Worm (Caenorhabditis elegans) whole organism, early embryonic: ENCODE data around the gene C27B7.9.

Source experiments
- B0310.2 ChIP-seq: sonication (generic microtip); optimal IDR thresholded peaks from 2 replicates; lab custom pipeline; 2016; ENCODE audit warnings: mild to moderate bottlenecking, missing genetic modification characterization, missing compliant biosample characterization
- F13C5.2 ChIP-seq: sonication (generic microtip); optimal IDR thresholded peaks from 2 replicates; lab custom pipeline; 2017; ENCODE audit warnings: mild to moderate bottlenecking, missing genetic modification characterization, inconsistent platforms, missing compliant biosample characterization
- aly-1 ChIP-seq: sonication (generic microtip); optimal IDR thresholded peaks from 2 replicates; lab custom pipeline; 2016; ENCODE audit warnings: missing genetic modification characterization, missing compliant biosample characterization
- ama-1 ChIP-seq: fragments of 150-350 bp; optimal IDR thresholded peaks from 2 replicates; lab custom pipeline; 2014
- ceh-13 ChIP-seq: fragments of 200-800 bp; sonication (Bioruptor generic); optimal IDR thresholded peaks from 2 replicates; lab custom pipeline; 2018; ENCODE audit warnings: mild to moderate bottlenecking, missing genetic modification characterization, missing compliant biosample characterization
- ceh-36 ChIP-seq: sonication (generic microtip); optimal IDR thresholded peaks from 2 replicates; lab custom pipeline; 2016; ENCODE audit warnings: missing genetic modification characterization, inconsistent platforms, missing compliant biosample characterization
- ets-7 ChIP-seq: sonication (generic microtip); optimal IDR thresholded peaks from 2 replicates; lab custom pipeline; 2016; ENCODE audit warnings: missing genotype, missing genetic modification characterization, missing compliant biosample characterization
- flt-1 ChIP-seq: fragments of 200-800 bp; sonication (Bioruptor generic); IDR thresholded peaks from 2 replicates; pipeline ENCODE4 v1.3.6; 2022; ENCODE audit warnings: missing genetic modification characterization, missing compliant biosample characterization
- hmbx-1 ChIP-seq: sonication (generic microtip); optimal IDR thresholded peaks from 2 replicates; lab custom pipeline; 2016; ENCODE audit warnings: mild to moderate bottlenecking, missing genetic modification characterization, missing compliant biosample characterization
- hmg-4 ChIP-seq: fragments of 200-800 bp; sonication (Bioruptor generic); optimal IDR thresholded peaks from 2 replicates; lab custom pipeline; 2018; ENCODE audit warnings: mild to moderate bottlenecking, missing genetic modification characterization, missing compliant biosample characterization
- hnd-1 ChIP-seq: sonication (generic microtip); optimal IDR thresholded peaks from 2 replicates; lab custom pipeline; 2016; ENCODE audit warnings: missing genetic modification characterization, missing compliant biosample characterization
- pes-1 ChIP-seq: fragments of 200-800 bp; sonication (Bioruptor generic); IDR thresholded peaks from 2 replicates; pipeline ENCODE4 v1.3.6; 2022; ENCODE audit warnings: missing genetic modification reagents, missing genetic modification characterization, missing compliant biosample characterization
- scrt-1 ChIP-seq: fragments of 200-800 bp; sonication (Bioruptor generic); IDR thresholded peaks from 2 replicates; pipeline ENCODE4 v1.3.6; 2022; ENCODE audit warnings: missing genetic modification characterization, missing compliant biosample characterization
- sea-1 ChIP-seq: fragments of 200-800 bp; sonication (Bioruptor generic); conservative IDR thresholded peaks from 2 replicates; pipeline ENCODE4 v1.3.6; 2022; ENCODE audit warnings: missing genetic modification characterization, missing compliant biosample characterization
- tbx-11 ChIP-seq: fragments of 200-800 bp; sonication (Bioruptor generic); IDR thresholded peaks from 2 replicates; pipeline ENCODE4 v1.3.6; 2022; ENCODE audit warnings: missing genetic modification characterization, missing compliant biosample characterization
- tbx-37 ChIP-seq: fragments of 200-800 bp; sonication (Bioruptor generic); conservative IDR thresholded peaks from 2 replicates; pipeline ENCODE4 v1.3.6; 2022; ENCODE audit warnings: missing genetic modification reagents, missing genetic modification characterization, missing compliant biosample characterization
- tra-4 ChIP-seq: sonication (generic microtip); optimal IDR thresholded peaks from 2 replicates; lab custom pipeline; 2017; ENCODE audit warnings: missing genetic modification characterization, missing compliant biosample characterization

The C27B7.9 gene

DNA sequence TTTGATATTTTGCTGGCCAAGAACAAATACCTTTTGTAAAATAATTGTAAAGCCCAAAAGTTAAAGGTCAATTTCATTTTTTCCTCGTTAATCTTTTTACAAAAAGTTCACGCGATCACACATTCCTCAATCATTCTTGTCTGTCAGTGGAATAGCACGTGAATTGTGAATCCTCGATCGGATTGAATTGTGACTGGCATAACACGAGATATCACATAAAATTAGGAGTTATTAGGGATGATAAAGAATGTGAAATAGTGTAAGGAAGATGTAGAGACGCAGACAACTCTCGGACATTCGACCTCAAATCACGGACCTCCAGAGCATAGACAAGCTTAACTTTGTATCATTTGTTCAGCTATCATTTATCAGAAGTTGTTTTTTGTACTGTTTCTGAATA lies 9.7 kb downstream of the C27B7.9 start, which contains the start of gene C27B7.6:
TSS of gene C27B7.6 (minus strand) at position 182 of the 400 bp plus-strand sequence.
- no peak for TF ChIP-seq flt-1 (GFP tag; lab: Robert Waterston, UW)
- TF ChIP-seq ceh-13 (GFP tag; lab: Kevin White, UChicago): no peak
- TF ChIP-seq tra-4: no peak
- no peak for TF ChIP-seq hnd-1 (tag; lab: Kevin White, UChicago)
- no peak for TF ChIP-seq aly-1 (tag; lab: Kevin White, UChicago)

DNA sequence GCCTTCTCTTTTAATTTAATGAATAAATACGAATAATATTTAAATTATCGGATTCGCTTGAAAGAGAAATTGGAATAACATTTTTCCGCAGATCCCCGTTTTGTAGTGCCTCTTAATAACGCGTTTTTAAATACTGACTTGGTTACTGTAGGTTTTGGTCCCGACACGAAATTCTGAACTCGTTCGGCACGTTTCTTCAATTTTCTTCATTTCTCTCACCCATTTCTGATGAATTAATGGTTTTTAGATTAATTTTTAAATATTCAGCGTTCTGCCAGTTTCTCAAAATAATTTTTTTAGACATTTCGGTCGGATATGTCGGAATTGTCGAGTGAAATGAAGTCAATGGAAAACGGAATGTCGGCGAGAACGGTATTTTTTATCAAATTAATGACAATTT lies 14.6 kb downstream of the C27B7.9 start, which contains the start of gene C27B7.5:
TSS of gene C27B7.5 (plus strand) at position 301 of the 400 bp plus-strand sequence.
- TF ChIP-seq B0310.2 (tag; lab: Kevin White, UChicago) (no peak), tbx-37 (GFP tag; lab: Robert Waterston, UW) (no peak), flt-1 (GFP tag; lab: Robert Waterston, UW) (no peak), ets-7 (no peak)

ce11 chrIV:8893746-8894145 lies 22.2 kb downstream of the C27B7.9 start, which contains the start of gene rad-54.L2:
Gene rad-54.L2 (plus strand): TSS chrIV:8894077.
- TF ChIP-seq tbx-11: no peak
- TF ChIP-seq ets-7: no peak
- TF ChIP-seq flt-1 (GFP tag; lab: Robert Waterston, UW): no peak
- TF ChIP-seq hmbx-1 (tag; lab: Kevin White, UChicago): no peak
- TF ChIP-seq F13C5.2: peak; percentile 7

DNA sequence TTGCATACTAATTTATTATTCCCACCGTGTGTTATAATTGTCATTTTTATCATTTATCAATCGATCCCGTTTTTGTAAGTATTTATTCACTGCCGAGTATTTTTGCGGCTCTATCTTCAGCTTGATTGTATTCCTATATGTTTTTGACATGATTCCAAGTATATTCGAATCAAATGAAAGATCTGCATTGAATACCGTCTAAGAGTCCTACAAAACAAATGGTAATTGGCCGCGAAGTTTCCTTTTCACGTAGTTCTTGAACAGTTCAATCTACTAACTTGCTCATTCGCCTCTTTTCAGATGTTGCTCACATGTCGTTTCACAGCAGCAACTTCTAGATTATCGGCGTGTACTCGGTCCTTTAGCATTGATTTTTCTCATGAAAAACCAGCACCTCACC lies 23.4 kb downstream of the C27B7.9 start, which contains the start of gene C27B7.2:
TSS of gene C27B7.2 (plus strand) at position 301 of the 400 bp plus-strand sequence.
- TF ChIP-seq scrt-1 (GFP tag; lab: Robert Waterston, UW) (no peak), tra-4 (no peak), ceh-13 (GFP tag; lab: Kevin White, UChicago) (no peak), tbx-37 (GFP tag; lab: Robert Waterston, UW) (no peak), ets-7 (no peak), hmg-4 (GFP tag; lab: Kevin White, UChicago) (no peak), hmbx-1 (tag; lab: Kevin White, UChicago) (no peak), flt-1 (GFP tag; lab: Robert Waterston, UW) (no peak), tbx-11 (no peak), B0310.2 (tag; lab: Kevin White, UChicago) (no peak), sea-1 (GFP tag; lab: Robert Waterston, UW) (no peak), aly-1 (tag; lab: Kevin White, UChicago) (no peak)

ce11 chrIV:8891131-8891530 lies 24.8 kb downstream of the C27B7.9 start, which contains the start of gene spr-2:
Gene spr-2 (plus strand): TSS chrIV:8891462.
- no peak for TF ChIP-seq sea-1 (GFP tag; lab: Robert Waterston, UW)
- TF ChIP-seq ets-7: no peak
- no peak for TF ChIP-seq F13C5.2
- TF ChIP-seq scrt-1 (GFP tag; lab: Robert Waterston, UW): no peak
- no peak for TF ChIP-seq tbx-11
- no peak for TF ChIP-seq B0310.2 (tag; lab: Kevin White, UChicago)
- no peak for TF ChIP-seq ceh-13 (GFP tag; lab: Kevin White, UChicago)

ce11 chrIV:8888525-8889026 lies 27.3 kb downstream of the C27B7.9 start, which contains the start of gene oma-1:
Gene oma-1 (plus strand): TSS chrIV:8888976.
- TF ChIP-seq tbx-37 (GFP tag; lab: Robert Waterston, UW) (no peak), F13C5.2 (no peak), pes-1 (no peak)

DNA sequence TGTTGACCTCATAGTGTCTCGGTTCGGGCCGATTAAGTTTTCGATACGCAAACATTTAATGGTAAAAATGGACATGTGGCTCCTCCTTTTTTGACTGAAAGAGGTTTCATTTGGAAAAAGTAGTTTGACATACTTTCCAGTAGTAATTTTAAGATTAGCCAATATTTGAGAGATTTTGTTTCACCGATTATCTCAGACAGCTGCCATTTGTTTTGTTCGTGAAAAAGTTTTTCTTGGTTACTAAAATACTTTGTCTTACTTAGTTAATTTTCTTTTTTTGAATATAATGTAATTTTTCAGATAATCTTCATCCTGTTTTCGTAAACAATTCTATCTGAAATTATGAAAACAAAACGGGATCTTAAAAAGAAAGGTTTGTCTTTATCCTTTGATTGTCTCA lies 29.7 kb downstream of the C27B7.9 start, which contains the start of gene C09G9.5:
TSS of gene C09G9.5 (plus strand) at position 301 of the 400 bp plus-strand sequence.
- no peak for TF ChIP-seq B0310.2 (tag; lab: Kevin White, UChicago)
- no peak for TF ChIP-seq F13C5.2
- TF ChIP-seq hmbx-1 (tag; lab: Kevin White, UChicago): no peak
- no peak for TF ChIP-seq pes-1
- TF ChIP-seq hmg-4 (GFP tag; lab: Kevin White, UChicago): no peak
- no peak for TF ChIP-seq flt-1 (GFP tag; lab: Robert Waterston, UW)
- TF ChIP-seq ets-7: no peak

ce11 chrIV:8881181-8881580 lies 34.7 kb downstream of the C27B7.9 start, which contains the start of gene C09G9.8:
Gene C09G9.8 (plus strand): TSS chrIV:8881481.
- no peak for TF ChIP-seq hmbx-1 (tag; lab: Kevin White, UChicago)
- TF ChIP-seq ceh-36: no peak
- no peak for TF ChIP-seq ets-7

DNA sequence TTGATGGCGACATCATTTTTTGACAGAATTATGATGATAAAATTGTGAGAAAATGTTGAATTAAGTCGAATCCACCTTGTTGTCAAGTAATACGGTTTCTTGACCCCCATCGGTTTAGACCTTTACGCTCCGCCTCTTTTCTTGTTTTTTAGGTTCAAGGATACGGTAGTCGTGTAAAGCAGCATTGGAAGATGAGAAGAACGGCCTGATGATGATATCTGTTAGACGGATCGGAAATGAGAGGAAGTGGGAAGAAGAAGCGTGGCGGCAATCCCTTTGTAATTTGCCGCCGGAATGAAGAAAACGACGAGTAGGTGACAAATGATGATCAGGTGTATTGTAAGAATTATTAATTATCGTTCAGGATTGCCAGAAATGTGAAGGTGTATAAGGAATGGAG lies 36.1 kb downstream of the C27B7.9 start, which contains the start of gene npax-4:
TSS of gene npax-4 (minus strand) at position 101 of the 400 bp plus-strand sequence.
- no peak for TF ChIP-seq ceh-13 (GFP tag; lab: Kevin White, UChicago)
- TF ChIP-seq F13C5.2: no peak
- TF ChIP-seq hnd-1 (tag; lab: Kevin White, UChicago): no peak
- no peak for TF ChIP-seq aly-1 (tag; lab: Kevin White, UChicago)
- TF ChIP-seq flt-1 (GFP tag; lab: Robert Waterston, UW): no peak
- TF ChIP-seq ets-7: no peak
- no peak for TF ChIP-seq tbx-37 (GFP tag; lab: Robert Waterston, UW)
- no peak for TF ChIP-seq scrt-1 (GFP tag; lab: Robert Waterston, UW)
- no peak for TF ChIP-seq ceh-36
- TF ChIP-seq sea-1 (GFP tag; lab: Robert Waterston, UW): no peak
- no peak for TF ChIP-seq tra-4
- TF ChIP-seq ama-1 (lab: Kevin White, UChicago): no peak
- TF ChIP-seq tbx-11: no peak
- no peak for TF ChIP-seq pes-1
